Worm (Caenorhabditis elegans): ENCODE results near the gene Y51B9A.7.

The Y51B9A.7 gene

DNA sequence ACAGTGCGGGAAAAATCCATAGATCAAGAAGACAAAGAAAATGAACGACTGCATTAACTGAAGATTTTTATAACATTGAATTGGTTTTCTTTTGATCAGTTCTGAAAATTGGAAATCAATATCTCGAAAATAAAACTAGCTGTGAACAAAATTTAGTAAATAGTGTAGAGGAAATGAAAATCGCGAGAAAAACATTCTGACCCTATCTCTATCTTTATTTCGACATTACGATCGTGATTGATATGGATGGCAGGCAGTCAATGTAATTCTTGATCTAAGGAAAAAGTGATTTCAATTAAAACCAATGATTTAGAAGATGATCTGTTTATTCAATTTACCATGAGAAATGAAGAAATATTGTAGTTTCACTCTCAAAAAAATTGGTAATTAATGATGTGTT, 36.2 kb downstream of the Y51B9A.7 start, which contains the start of gene kin-16:
TSS of gene kin-16 (minus strand) at position 101 of the 400 bp plus-strand sequence.
- TF ChIP-seq elt-3 (tag; optimal IDR thresholded peaks at IDR 0.05) = peak in 1 of 6 experiments; percentile 46
- no peak for TF ChIP-seq tlp-1 (tag; optimal IDR thresholded peaks at IDR 0.05)
- peak; percentile 23 for TF ChIP-seq nhr-20 (tag; optimal IDR thresholded peaks at IDR 0.05)
- no peak for TF ChIP-seq dpl-1 (GFP tag; optimal IDR thresholded peaks at IDR 0.05)
- no peak for TF ChIP-seq lir-3 (tag; optimal IDR thresholded peaks at IDR 0.05; ENCODE audit: poor library complexity)
- peak; percentile 30 for TF ChIP-seq blmp-1 (tag; optimal IDR thresholded peaks at IDR 0.05)
- TF ChIP-seq unc-130 (tag; optimal IDR thresholded peaks at IDR 0.05) = no peak
- TF ChIP-seq skn-1 (tag; optimal IDR thresholded peaks at IDR 0.05) = no peak
- TF ChIP-seq nhr-85 (tag) = peak; percentile 52

DNA sequence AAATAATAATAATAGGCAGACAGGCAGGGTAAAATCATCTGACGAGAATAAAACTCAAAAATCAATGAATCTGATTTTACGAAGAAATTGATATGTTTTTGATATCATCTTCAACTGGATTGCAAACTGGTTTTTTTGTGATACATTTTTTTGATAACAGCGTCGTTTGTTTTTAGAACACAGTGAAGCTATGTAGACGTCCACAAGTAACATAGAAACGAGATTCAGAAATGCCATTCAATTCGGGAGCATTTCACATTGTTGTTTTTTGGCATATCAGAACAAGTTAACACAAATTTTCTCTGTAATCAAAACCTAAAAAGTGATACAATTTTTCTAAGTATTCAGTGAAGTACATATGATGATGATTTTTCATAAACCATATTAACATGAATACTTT, 38.4 kb downstream of the Y51B9A.7 start, which contains the start of gene chil-13:
TSS of gene chil-13 (minus strand) at position 101 of the 400 bp plus-strand sequence.
- TF ChIP-seq C34B4.2 (tag; optimal IDR thresholded peaks at IDR 0.05) (no peak), dsc-1 (tag; optimal IDR thresholded peaks at IDR 0.05) (no peak), ceh-63 (GFP tag; optimal IDR thresholded peaks at IDR 0.05) (no peak), F16B12.6 (tag; optimal IDR thresholded peaks at IDR 0.05) (no peak), lin-35 (GFP tag; optimal IDR thresholded peaks at IDR 0.05) (peak in 1 of 2 experiments; percentile 0), grh-1 (GFP tag; IDR thresholded peaks at IDR 0.05) (no peak), ceh-90 (tag; optimal IDR thresholded peaks at IDR 0.05) (no peak), swsn-7 (tag; optimal IDR thresholded peaks at IDR 0.05) (no peak), fkh-10 (GFP tag; optimal IDR thresholded peaks at IDR 0.05) (no peak), ces-1 (GFP tag; optimal IDR thresholded peaks at IDR 0.05) (no peak), efl-1 (optimal IDR thresholded peaks at IDR 0.05) (no peak), efl-1 (GFP tag; optimal IDR thresholded peaks at IDR 0.05 in 1 of 2) (no peak), ama-1 (optimal IDR thresholded peaks at IDR 0.05) (no peak), elt-3 (tag; optimal IDR thresholded peaks at IDR 0.05) (peak in 1 of 6 experiments; percentile 33), egl-27 (tag; optimal IDR thresholded peaks at IDR 0.05) (no peak), ceh-8 (GFP tag; optimal IDR thresholded peaks at IDR 0.05) (no peak), hlh-17 (GFP tag; optimal IDR thresholded peaks at IDR 0.05; ENCODE audit: borderline replicate concordance) (no peak), blmp-1 (tag; optimal IDR thresholded peaks at IDR 0.05) (peak; percentile 9), ceh-82 (tag; optimal IDR thresholded peaks at IDR 0.05) (no peak), pqm-1 (tag; optimal IDR thresholded peaks at IDR 0.05) (no peak), pag-3 (tag; optimal IDR thresholded peaks at IDR 0.05; ENCODE audit: borderline replicate concordance, insufficient read depth) (no peak), lin-39 (tag; optimal IDR thresholded peaks at IDR 0.05) (no peak)

DNA sequence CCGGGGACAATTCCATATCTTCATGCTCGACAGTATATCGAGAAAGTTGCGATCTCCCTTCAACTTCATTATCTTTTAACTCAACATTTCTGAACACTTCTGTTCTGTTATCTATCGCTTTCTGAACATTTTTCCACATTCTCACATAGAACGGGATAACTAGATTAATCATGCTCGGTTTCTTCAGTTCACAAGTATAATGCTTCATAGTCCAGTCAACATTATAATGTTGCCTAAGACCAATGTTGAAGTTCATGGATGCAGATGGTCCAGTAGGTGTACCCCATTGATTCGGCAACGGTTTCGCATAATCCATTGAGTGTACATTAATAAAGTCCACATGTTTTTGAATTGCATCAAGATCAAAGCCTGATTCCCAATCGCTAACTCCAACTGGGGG, 39.0 kb downstream of the Y51B9A.7 start:
- TF ChIP-seq sox-4 (tag; optimal IDR thresholded peaks at IDR 0.05) (no peak), lin-15B (tag; optimal IDR thresholded peaks at IDR 0.05) (no peak), hlh-17 (GFP tag; optimal IDR thresholded peaks at IDR 0.05; ENCODE audit: borderline replicate concordance) (no peak), nhr-12 (tag; optimal IDR thresholded peaks at IDR 0.05) (no peak), grh-1 (GFP tag; IDR thresholded peaks at IDR 0.05) (no peak), dpl-1 (GFP tag; optimal IDR thresholded peaks at IDR 0.05) (no peak), unc-62 (GFP tag; optimal IDR thresholded peaks at IDR 0.05) (no peak), snpc-4 (tag; optimal IDR thresholded peaks at IDR 0.05) (no peak), C16A3.4 (tag; optimal IDR thresholded peaks at IDR 0.05) (no peak), snu-23 (GFP tag; optimal IDR thresholded peaks at IDR 0.05) (no peak), hlh-4 (tag; optimal IDR thresholded peaks at IDR 0.05) (no peak), fos-1 (tag; optimal IDR thresholded peaks at IDR 0.05) (no peak), blmp-1 (tag; optimal IDR thresholded peaks at IDR 0.05) (no peak), ceh-90 (tag; optimal IDR thresholded peaks at IDR 0.05) (no peak), aly-2 (tag; optimal IDR thresholded peaks at IDR 0.05) (no peak), lin-35 (GFP tag; optimal IDR thresholded peaks at IDR 0.05) (no peak)

All from whole organism, L1 larva.